Worm (Caenorhabditis elegans): ENCODE measurements around the gene AH9.3.

The AH9.3 gene

ce11 chrX:2216242-2216641, 44.7 kb downstream of the AH9.3 start:
- no peak for TF ChIP-seq nfya-1 (tag; optimal IDR thresholded peaks at IDR 0.05)
- no peak for TF ChIP-seq sox-2 (GFP tag; IDR thresholded peaks at IDR 0.05)
- no peak for TF ChIP-seq unc-86 (tag; optimal IDR thresholded peaks at IDR 0.05)
- no peak for TF ChIP-seq hlh-30 (tag; optimal IDR thresholded peaks at IDR 0.05; ENCODE audit: insufficient read depth)
- TF ChIP-seq hlh-13 (GFP tag; optimal IDR thresholded peaks at IDR 0.05) = no peak
- no peak for TF ChIP-seq ceh-22 (tag; optimal IDR thresholded peaks at IDR 0.05)
- no peak for TF ChIP-seq ets-4 (tag; optimal IDR thresholded peaks at IDR 0.05)
- no peak for TF ChIP-seq Y22D7AL.16 (tag; optimal IDR thresholded peaks at IDR 0.05)
- no peak for TF ChIP-seq ceh-48 (tag; optimal IDR thresholded peaks at IDR 0.05)
- no peak for TF ChIP-seq nhr-11 (tag; optimal IDR thresholded peaks at IDR 0.05)

- no peak for TF ChIP-seq ztf-16 (tag; optimal IDR thresholded peaks at IDR 0.05)
- TF ChIP-seq nhr-232 (tag; optimal IDR thresholded peaks at IDR 0.05) = no peak
- TF ChIP-seq hlh-30 (tag; optimal IDR thresholded peaks at IDR 0.05; ENCODE audit: insufficient read depth) = peak; percentile 22
- TF ChIP-seq ceh-6 (GFP tag; optimal IDR thresholded peaks at IDR 0.05) = no peak
- TF ChIP-seq elt-2 (tag; optimal IDR thresholded peaks at IDR 0.05) = peak; percentile 76
Measured at ce11 chrX:2215108-2215507, 45.8 kb downstream of the AH9.3 start.

- TF ChIP-seq ztf-16 (tag; optimal IDR thresholded peaks at IDR 0.05) (no peak), zip-5 (tag; optimal IDR thresholded peaks at IDR 0.05) (no peak), syd-9 (tag; optimal IDR thresholded peaks at IDR 0.05) (no peak), C38D4.7 (GFP tag; optimal IDR thresholded peaks at IDR 0.05) (no peak), unc-3 (GFP tag; conservative IDR thresholded peaks at IDR 0.05) (no peak), unc-3 (tag; optimal IDR thresholded peaks at IDR 0.05) (no peak), ref-2 (tag; optimal IDR thresholded peaks at IDR 0.05) (no peak), hlh-30 (tag; optimal IDR thresholded peaks at IDR 0.05; ENCODE audit: insufficient read depth) (no peak), pag-3 (tag; optimal IDR thresholded peaks at IDR 0.05; ENCODE audit: borderline replicate concordance) (no peak), hlh-13 (GFP tag; optimal IDR thresholded peaks at IDR 0.05) (no peak), dmd-4 (tag; optimal IDR thresholded peaks at IDR 0.05; ENCODE audit: borderline replicate concordance) (no peak), tbx-7 (tag; optimal IDR thresholded peaks at IDR 0.05) (no peak), ama-1 (optimal IDR thresholded peaks at IDR 0.05) (no peak), T23F11.4 (GFP tag; optimal IDR thresholded peaks at IDR 0.05) (no peak)
Measured at ce11 chrX:2214454-2214853, 46.4 kb downstream of the AH9.3 start.

- TF ChIP-seq elt-2 (tag; optimal IDR thresholded peaks at IDR 0.05) (peak; percentile 39), rnt-1 (tag; optimal IDR thresholded peaks at IDR 0.05) (no peak)
Measured at ce11 chrX:2213400-2214362, 47.2 kb downstream of the AH9.3 start.

- TF ChIP-seq ref-2 (tag; optimal IDR thresholded peaks at IDR 0.05) (no peak), ceh-30 (tag; optimal IDR thresholded peaks at IDR 0.05) (no peak), ceh-24 (tag; optimal IDR thresholded peaks at IDR 0.05) (no peak), hlh-30 (tag; optimal IDR thresholded peaks at IDR 0.05; ENCODE audit: insufficient read depth) (no peak), ceh-45 (GFP tag; IDR thresholded peaks at IDR 0.05) (no peak), ceh-14 (tag; optimal IDR thresholded peaks at IDR 0.05) (no peak), che-1 (tag; optimal IDR thresholded peaks at IDR 0.05) (no peak), ztf-16 (tag; optimal IDR thresholded peaks at IDR 0.05) (no peak), dve-1 (tag; optimal IDR thresholded peaks at IDR 0.05) (no peak), hlh-8 (tag; optimal IDR thresholded peaks at IDR 0.05) (no peak)
Measured at ce11 chrX:2212712-2213111, 48.2 kb downstream of the AH9.3 start.

All from whole organism, late embryonic.